Worm (Caenorhabditis elegans) whole organism, L2 larva: ENCODE results near the gene gck-1.
"Not testable (repeated sequence)": the region's sequence is repeated elsewhere in the genome, so short reads cannot be mapped to it uniquely, and the experiment has no call there.

Source experiments
- C34F6.9 ChIP-seq: fragments of 150-350 bp; optimal IDR thresholded peaks from 2 replicates; lab custom pipeline; 2014; ENCODE audit warnings: missing biosample characterization, missing genetic modification characterization
- F13H6.1 ChIP-seq: sonication (generic microtip); optimal IDR thresholded peaks from 2 replicates; lab custom pipeline; 2016; ENCODE audit warnings: missing genetic modification characterization, missing compliant biosample characterization
- R02D3.7 ChIP-seq: fragments of 150-350 bp; optimal IDR thresholded peaks from 2 replicates; lab custom pipeline; 2014; ENCODE audit warnings: missing biosample characterization, missing genetic modification characterization
- Y55F3AM.14 ChIP-seq: fragments of 200-800 bp; sonication (Bioruptor generic); optimal IDR thresholded peaks from 2 replicates; lab custom pipeline; 2018; ENCODE audit warnings: mild to moderate bottlenecking, missing genetic modification characterization, missing compliant biosample characterization
- ZK546.5 ChIP-seq: sonication (generic microtip); optimal IDR thresholded peaks from 2 replicates; lab custom pipeline; 2017; ENCODE audit warnings: missing biosample characterization, missing genetic modification characterization
- aly-2 ChIP-seq: fragments of 150-350 bp; optimal IDR thresholded peaks from 2 replicates; lab custom pipeline; 2014; ENCODE audit warnings: missing biosample characterization, missing genetic modification characterization
- ama-1 ChIP-seq: fragments of 150-350 bp; optimal IDR thresholded peaks from 2 replicates; lab custom pipeline; 2018; ENCODE audit warnings: inconsistent platforms
- ceh-16 ChIP-seq: fragments of 150-350 bp; optimal IDR thresholded peaks from 2 replicates; lab custom pipeline; 2014; ENCODE audit warnings: missing biosample characterization, missing genetic modification characterization
- crh-2 ChIP-seq: sonication (generic microtip); optimal IDR thresholded peaks from 2 replicates; lab custom pipeline; 2017; ENCODE audit warnings: missing biosample characterization, missing genetic modification characterization
- dmd-4 ChIP-seq: sonication (generic microtip); optimal IDR thresholded peaks from 2 replicates; lab custom pipeline; 2017; ENCODE audit warnings: missing biosample characterization, missing genetic modification characterization
- egl-27 ChIP-seq: sonication (generic microtip); optimal IDR thresholded peaks from 3 replicates; lab custom pipeline; 2017; ENCODE audit warnings: missing biosample characterization, missing genetic modification reagents, missing genetic modification characterization
- elt-3 ChIP-seq: sonication (generic microtip); optimal IDR thresholded peaks from 2 replicates; lab custom pipeline; 2017; ENCODE audit warnings: missing biosample characterization, missing genetic modification characterization
- fos-1 ChIP-seq: fragments of 150-350 bp; optimal IDR thresholded peaks from 2 replicates; lab custom pipeline; 2014; ENCODE audit warnings: missing biosample characterization, missing genetic modification characterization
- gmeb-1 ChIP-seq: fragments of 150-350 bp; optimal IDR thresholded peaks from 2 replicates; lab custom pipeline; 2014; ENCODE audit warnings: missing biosample characterization, missing genetic modification characterization
- lin-11 ChIP-seq: fragments of 150-350 bp; sonication (generic microtip); optimal IDR thresholded peaks from 2 replicates; lab custom pipeline; 2014; ENCODE audit warnings: missing biosample characterization, missing genetic modification characterization, inconsistent platforms, mixed read lengths
- lin-13 ChIP-seq: fragments of 150-350 bp; optimal IDR thresholded peaks from 2 replicates; lab custom pipeline; 2014; ENCODE audit warnings: missing biosample characterization, missing genetic modification reagents, missing genetic modification characterization
- lin-39 ChIP-seq: fragments of 150-350 bp; optimal IDR thresholded peaks from 2 replicates; lab custom pipeline; 2014; ENCODE audit warnings: missing biosample characterization, missing genetic modification reagents, missing genetic modification characterization
- lsy-2 ChIP-seq, 2 experiments: fragments of 150-350 bp in 1 of 2; sonication (generic microtip) in 1 of 2; optimal IDR thresholded peaks; 2 replicates each; lab custom pipeline; 2014 to 2017; ENCODE audit warnings: missing biosample characterization in 2 of 2, missing genetic modification characterization in 2 of 2
- mab-5 ChIP-seq: fragments of 150-350 bp; optimal IDR thresholded peaks from 2 replicates; lab custom pipeline; 2014; ENCODE audit warnings: missing biosample characterization, missing genetic modification characterization
- mbf-1 ChIP-seq: sonication (generic microtip); optimal IDR thresholded peaks from 2 replicates; lab custom pipeline; 2017; ENCODE audit warnings: missing biosample characterization, missing genetic modification characterization
- mdl-1 ChIP-seq, 2 experiments: fragments of 150-350 bp in 1 of 2; sonication (generic microtip) in 1 of 2; optimal IDR thresholded peaks; 2 replicates each; lab custom pipeline; 2017; ENCODE audit warnings: missing biosample characterization in 2 of 2, missing genetic modification characterization in 2 of 2
- nhr-21 ChIP-seq: fragments of 150-350 bp; optimal IDR thresholded peaks from 2 replicates; lab custom pipeline; 2014; ENCODE audit warnings: missing biosample characterization, missing genetic modification characterization
- nhr-23 ChIP-seq: fragments of 150-350 bp; optimal IDR thresholded peaks from 2 replicates; lab custom pipeline; 2014; ENCODE audit warnings: missing biosample characterization, missing genetic modification reagents, missing genetic modification characterization
- nhr-237 ChIP-seq: fragments of 150-350 bp; optimal IDR thresholded peaks from 2 replicates; lab custom pipeline; 2014; ENCODE audit warnings: missing biosample characterization, missing genetic modification characterization
- nhr-25 ChIP-seq: fragments of 150-350 bp; sonication (generic microtip); optimal IDR thresholded peaks from 3 replicates; lab custom pipeline; 2014; ENCODE audit warnings: missing biosample characterization, missing genetic modification characterization
- nhr-6 ChIP-seq: fragments of 150-350 bp; optimal IDR thresholded peaks from 2 replicates; lab custom pipeline; 2014; ENCODE audit warnings: missing biosample characterization, missing genetic modification characterization
- nhr-77 ChIP-seq: fragments of 150-350 bp; optimal IDR thresholded peaks from 2 replicates; lab custom pipeline; 2014; ENCODE audit warnings: missing biosample characterization, missing genetic modification characterization
- peb-1 ChIP-seq: fragments of 150-350 bp; optimal IDR thresholded peaks from 2 replicates; lab custom pipeline; 2014; ENCODE audit warnings: missing biosample characterization, missing genetic modification characterization
- sma-9 ChIP-seq, 2 experiments: fragments of 150-350 bp in 1 of 2; sonication (generic microtip) in 1 of 2; optimal IDR thresholded peaks; 2 replicates each; lab custom pipeline; 2014 to 2016; ENCODE audit warnings: missing genetic modification characterization in 2 of 2, mild to moderate bottlenecking in 1 of 2, missing biosample characterization in 1 of 2, missing compliant biosample characterization in 1 of 2, missing genetic modification reagents in 1 of 2, moderate library complexity in 1 of 2
- snpc-4 ChIP-seq: fragments of 150-350 bp; optimal IDR thresholded peaks from 2 replicates; lab custom pipeline; 2014; ENCODE audit warnings: missing biosample characterization, missing genetic modification characterization
- unc-39 ChIP-seq: fragments of 150-350 bp; optimal IDR thresholded peaks from 2 replicates; lab custom pipeline; 2014; ENCODE audit warnings: missing biosample characterization, missing genetic modification characterization
- unc-55 ChIP-seq: fragments of 150-350 bp; sonication (generic microtip); optimal IDR thresholded peaks from 3 replicates; lab custom pipeline; 2014; ENCODE audit warnings: missing biosample characterization, missing genetic modification reagents, missing genetic modification characterization
- ztf-1 ChIP-seq: fragments of 200-800 bp; sonication (Bioruptor generic); conservative IDR thresholded peaks from 2 replicates; pipeline ENCODE4 v1.3.6; 2022; ENCODE audit warnings: missing genetic modification characterization, missing compliant biosample characterization
- ztf-4 ChIP-seq: fragments of 150-350 bp; optimal IDR thresholded peaks from 2 replicates; lab custom pipeline; 2014; ENCODE audit warnings: missing biosample characterization, missing genetic modification characterization

The gck-1 gene

DNA sequence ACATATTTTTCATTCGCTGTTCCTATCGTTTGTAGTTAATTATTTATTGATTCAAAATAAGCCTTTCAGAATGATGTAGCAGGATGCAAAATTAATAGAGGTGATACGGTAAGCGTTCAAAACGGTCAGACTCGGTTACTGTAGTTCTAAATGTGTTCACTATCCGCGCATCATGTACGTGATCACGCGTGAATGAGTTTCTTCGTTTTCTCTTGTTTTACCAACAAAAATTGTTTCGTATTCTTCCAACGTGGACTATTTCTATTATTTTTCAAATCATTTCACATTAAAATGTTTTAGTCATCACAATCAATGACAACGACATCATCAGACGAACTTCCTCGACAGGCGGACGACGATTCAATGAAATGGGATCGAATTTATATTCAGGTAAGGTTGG lies at the start of gene gck-1:
Gene gck-1, plus strand, starts transcription at position 301 of the 400 bp plus-strand sequence.
- TF ChIP-seq snpc-4 (tag; lab: Kevin White, UChicago) (no peak), lsy-2 (tag; optimal IDR thresholded peaks at IDR 0.05; lab: Kevin White, UChicago) (no peak), elt-3 (tag; lab: Kevin White, UChicago) (no peak), nhr-77 (tag; lab: Kevin White, UChicago) (no peak), ceh-16 (tag; lab: Kevin White, UChicago) (no peak), gmeb-1 (tag; lab: Kevin White, UChicago) (no peak), mdl-1 (tag; optimal IDR thresholded peaks at IDR 0.05; lab: Kevin White, UChicago) (no peak)

DNA sequence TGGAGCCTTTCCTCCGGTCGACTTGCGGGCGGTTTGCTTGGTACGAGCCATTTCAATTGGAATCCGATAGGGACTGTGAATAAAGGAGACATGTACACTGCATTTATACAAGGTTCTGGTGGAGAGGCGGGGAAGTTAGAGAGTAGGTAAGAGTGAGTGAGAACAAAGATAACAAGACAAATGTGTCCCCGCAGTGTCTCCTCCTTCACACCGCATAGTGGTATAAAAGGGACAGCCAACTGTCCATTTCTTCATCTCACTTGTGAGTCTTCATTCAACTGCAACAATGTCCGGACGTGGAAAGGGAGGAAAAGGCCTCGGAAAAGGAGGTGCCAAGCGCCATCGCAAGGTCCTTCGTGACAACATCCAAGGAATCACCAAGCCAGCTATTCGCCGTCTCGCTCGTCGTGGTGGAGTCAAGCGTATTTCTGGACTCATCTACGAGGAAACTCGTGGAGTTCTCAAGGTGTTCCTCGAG lies 49.6 kb upstream of the gck-1 start, which contains the start of the genes his-17 and his-18:
Gene his-17, minus strand, starts transcription at position 51 of the 478 bp plus-strand sequence.
Gene his-18, plus strand, starts transcription at position 287 of the 478 bp plus-strand sequence.
- TF ChIP-seq lin-13 (GFP tag; lab: Kevin White, UChicago); mdl-1 (tag; optimal IDR thresholded peaks at IDR 0.05; lab: Kevin White, UChicago); nhr-6 (tag; lab: Kevin White, UChicago): not testable (repeated sequence)

DNA sequence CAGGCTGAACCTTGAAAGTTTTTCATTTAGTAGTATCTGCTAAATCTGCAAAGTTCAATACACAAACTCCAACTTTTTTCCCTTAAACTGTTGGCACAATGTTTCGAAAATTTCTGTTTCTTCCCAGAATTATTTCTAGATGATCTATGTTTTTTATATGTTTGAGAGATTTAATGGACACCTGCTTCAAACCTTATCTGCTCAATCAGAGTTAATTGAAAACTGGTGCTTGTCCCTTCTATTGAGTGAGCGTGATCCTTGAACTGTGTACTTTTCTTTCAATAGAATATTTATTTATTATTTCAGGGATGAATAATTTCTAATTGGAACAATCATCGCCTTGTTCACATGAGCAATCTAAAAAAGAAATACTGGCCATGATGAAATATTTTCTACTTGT lies 48.8 kb upstream of the gck-1 start, which contains the start of gene frpr-13:
Gene frpr-13, plus strand, starts transcription at position 301 of the 400 bp plus-strand sequence.
- TF ChIP-seq mab-5 (tag; lab: Kevin White, UChicago), result no peak
- TF ChIP-seq nhr-23 (tag; lab: Kevin White, UChicago), result no peak
- no peak for TF ChIP-seq ZK546.5 (tag; lab: Kevin White, UChicago)
- TF ChIP-seq mbf-1 (tag; lab: Kevin White, UChicago), result no peak
- no peak for TF ChIP-seq nhr-21 (tag; lab: Kevin White, UChicago)
- TF ChIP-seq Y55F3AM.14, result no peak

DNA sequence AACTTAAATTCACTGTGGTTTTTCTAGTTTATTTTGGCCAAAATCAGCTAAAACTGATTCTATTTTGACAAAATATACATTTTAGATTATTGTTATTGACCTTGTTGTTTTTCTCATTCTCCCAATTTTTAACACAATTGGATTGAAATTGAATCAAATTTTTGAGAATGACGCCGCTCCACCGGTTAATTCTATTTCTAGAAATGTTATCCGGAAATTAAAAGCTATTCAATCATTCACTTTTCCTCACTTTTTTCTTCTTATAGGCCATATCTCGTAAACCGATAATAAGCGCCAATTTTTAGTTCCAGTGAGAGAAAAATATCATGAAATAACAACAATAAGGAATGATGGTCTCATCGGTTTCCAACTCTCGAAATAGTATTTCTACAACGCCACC lies 44.9 kb upstream of the gck-1 start, which contains the start of gene frpr-12:
Gene frpr-12, plus strand, starts transcription at position 301 of the 400 bp plus-strand sequence.
- no peak for TF ChIP-seq R02D3.7
- TF ChIP-seq nhr-237 (tag; lab: Kevin White, UChicago), result no peak
- no peak for TF ChIP-seq lin-11
- TF ChIP-seq gmeb-1 (tag; lab: Kevin White, UChicago), result no peak
- TF ChIP-seq crh-2, result no peak
- no peak for TF ChIP-seq nhr-25 (tag; lab: Kevin White, UChicago)
- no peak for TF ChIP-seq ama-1
- TF ChIP-seq dmd-4 (tag; lab: Kevin White, UChicago), result no peak
- no peak for TF ChIP-seq aly-2
- TF ChIP-seq egl-27 (tag; lab: Kevin White, UChicago), result no peak
- no peak for TF ChIP-seq ztf-4 (tag; lab: Kevin White, UChicago)
- TF ChIP-seq elt-3 (tag; lab: Kevin White, UChicago), result no peak
- no peak for TF ChIP-seq C34F6.9 (tag; lab: Kevin White, UChicago)
- no peak for TF ChIP-seq fos-1 (tag; lab: Kevin White, UChicago)

DNA sequence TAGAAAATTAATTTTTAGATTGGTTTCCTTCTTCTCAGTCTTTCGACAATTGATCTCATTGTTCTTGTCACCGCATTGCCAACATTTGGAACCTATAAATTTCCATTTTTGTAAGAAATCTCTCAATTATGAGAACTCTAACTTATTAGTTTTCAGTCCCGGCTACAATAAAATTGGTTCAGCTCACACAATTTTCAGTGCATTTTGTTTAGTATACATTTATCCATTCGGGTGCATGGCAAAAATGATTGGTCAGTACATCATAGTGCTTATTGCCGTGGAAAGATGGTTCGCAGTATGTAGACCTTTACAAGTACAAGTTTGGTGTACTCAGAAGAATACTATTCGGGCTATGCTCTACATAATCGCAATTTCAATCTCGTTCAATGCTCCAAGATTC lies 43.7 kb upstream of the gck-1 start:
- TF ChIP-seq peb-1 (tag; lab: Kevin White, UChicago), result no peak
- TF ChIP-seq ztf-1 (GFP tag; lab: Robert Waterston, UW), result no peak
- TF ChIP-seq ZK546.5 (tag; lab: Kevin White, UChicago), result no peak
- TF ChIP-seq Y55F3AM.14, result no peak
- TF ChIP-seq mab-5 (tag; lab: Kevin White, UChicago), result no peak
- no peak for TF ChIP-seq unc-39
- TF ChIP-seq mdl-1 (tag; optimal IDR thresholded peaks at IDR 0.05; lab: Kevin White, UChicago), result no peak
- TF ChIP-seq lin-39, result no peak
- TF ChIP-seq fos-1 (tag; lab: Kevin White, UChicago), result no peak

DNA sequence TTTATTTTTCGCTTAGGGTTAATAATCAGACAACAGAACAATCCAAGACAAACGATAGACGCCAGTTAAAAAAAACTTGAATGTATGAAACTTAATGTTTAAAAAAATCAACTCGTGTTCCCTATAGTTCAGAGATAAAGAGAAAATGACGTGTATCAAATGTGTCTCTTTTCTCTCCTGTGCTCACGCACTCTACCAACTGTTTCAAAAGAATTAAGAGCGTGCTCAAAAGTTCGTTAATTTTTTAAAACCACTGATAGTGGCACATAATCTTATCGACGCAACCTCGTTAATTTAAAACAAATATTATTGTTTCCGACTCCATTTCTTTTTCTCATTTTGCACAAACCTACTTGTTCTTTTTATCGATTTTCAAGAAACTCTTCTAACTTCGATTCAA lies 41.9 kb upstream of the gck-1 start:
- TF ChIP-seq unc-55 (GFP tag; lab: Kevin White, UChicago) (peak; percentile 16), F13H6.1 (tag; lab: Kevin White, UChicago) (peak; percentile 26), crh-2 (peak; percentile 55), sma-9 (GFP tag; optimal IDR thresholded peaks at IDR 0.05; lab: Kevin White, UChicago) (peak; percentile 47), sma-9 (tag; optimal IDR thresholded peaks at IDR 0.05; lab: Kevin White, UChicago) (no peak), peb-1 (tag; lab: Kevin White, UChicago) (no peak), fos-1 (tag; lab: Kevin White, UChicago) (peak; percentile 76)
